Worm (Caenorhabditis elegans) whole organism, L2 larva: ENCODE measurements around the gene twk-28.
A peak's percentile ranks its signal among the peaks of the same experiment; 100 is the strongest.

Source experiments
- C34F6.9 ChIP-seq: fragments of 150-350 bp; optimal IDR thresholded peaks from 2 replicates; lab custom pipeline; 2014; ENCODE audit warnings: missing biosample characterization, missing genetic modification characterization
- F13H6.1 ChIP-seq: sonication (generic microtip); optimal IDR thresholded peaks from 2 replicates; lab custom pipeline; 2016; ENCODE audit warnings: missing genetic modification characterization, missing compliant biosample characterization
- Y55F3AM.14 ChIP-seq: fragments of 200-800 bp; sonication (Bioruptor generic); optimal IDR thresholded peaks from 2 replicates; lab custom pipeline; 2018; ENCODE audit warnings: mild to moderate bottlenecking, missing genetic modification characterization, missing compliant biosample characterization
- ama-1 ChIP-seq: fragments of 150-350 bp; optimal IDR thresholded peaks from 2 replicates; lab custom pipeline; 2018; ENCODE audit warnings: inconsistent platforms
- blmp-1 ChIP-seq: sonication (generic microtip); optimal IDR thresholded peaks from 2 replicates; lab custom pipeline; 2017; ENCODE audit warnings: missing genetic modification characterization, mild to moderate bottlenecking, missing compliant biosample characterization, antibody characterized with exemption, moderate library complexity; ENCODE audit not compliant: insufficient read depth
- ceh-82 ChIP-seq: fragments of 150-350 bp; optimal IDR thresholded peaks from 2 replicates; lab custom pipeline; 2014; ENCODE audit warnings: missing biosample characterization, missing genetic modification characterization
- crh-2 ChIP-seq: sonication (generic microtip); optimal IDR thresholded peaks from 2 replicates; lab custom pipeline; 2017; ENCODE audit warnings: missing biosample characterization, missing genetic modification characterization
- dmd-4 ChIP-seq: sonication (generic microtip); optimal IDR thresholded peaks from 2 replicates; lab custom pipeline; 2017; ENCODE audit warnings: missing biosample characterization, missing genetic modification characterization
- elt-1 ChIP-seq: fragments of 150-350 bp; optimal IDR thresholded peaks from 2 replicates; lab custom pipeline; 2014; ENCODE audit warnings: missing biosample characterization, missing genetic modification characterization
- elt-3 ChIP-seq: sonication (generic microtip); optimal IDR thresholded peaks from 2 replicates; lab custom pipeline; 2017; ENCODE audit warnings: missing biosample characterization, missing genetic modification characterization
- fos-1 ChIP-seq: fragments of 150-350 bp; optimal IDR thresholded peaks from 2 replicates; lab custom pipeline; 2014; ENCODE audit warnings: missing biosample characterization, missing genetic modification characterization
- gmeb-1 ChIP-seq: fragments of 150-350 bp; optimal IDR thresholded peaks from 2 replicates; lab custom pipeline; 2014; ENCODE audit warnings: missing biosample characterization, missing genetic modification characterization
- lin-11 ChIP-seq: fragments of 150-350 bp; sonication (generic microtip); optimal IDR thresholded peaks from 2 replicates; lab custom pipeline; 2014; ENCODE audit warnings: missing biosample characterization, missing genetic modification characterization, inconsistent platforms, mixed read lengths
- lin-39 ChIP-seq: fragments of 150-350 bp; optimal IDR thresholded peaks from 2 replicates; lab custom pipeline; 2014; ENCODE audit warnings: missing biosample characterization, missing genetic modification reagents, missing genetic modification characterization
- lsy-2 ChIP-seq, 2 experiments: fragments of 150-350 bp in 1 of 2; sonication (generic microtip) in 1 of 2; optimal IDR thresholded peaks; 2 replicates each; lab custom pipeline; 2014 to 2017; ENCODE audit warnings: missing biosample characterization in 2 of 2, missing genetic modification characterization in 2 of 2
- mab-5 ChIP-seq: fragments of 150-350 bp; optimal IDR thresholded peaks from 2 replicates; lab custom pipeline; 2014; ENCODE audit warnings: missing biosample characterization, missing genetic modification characterization
- mdl-1 ChIP-seq, 2 experiments: fragments of 150-350 bp in 1 of 2; sonication (generic microtip) in 1 of 2; optimal IDR thresholded peaks; 2 replicates each; lab custom pipeline; 2017; ENCODE audit warnings: missing biosample characterization in 2 of 2, missing genetic modification characterization in 2 of 2
- nhr-10 ChIP-seq: sonication (generic microtip); optimal IDR thresholded peaks from 2 replicates; lab custom pipeline; 2017; ENCODE audit warnings: missing biosample characterization, missing genetic modification characterization
- nhr-11 ChIP-seq: fragments of 150-350 bp; optimal IDR thresholded peaks from 2 replicates; lab custom pipeline; 2014; ENCODE audit warnings: missing biosample characterization, missing genetic modification characterization
- nhr-129 ChIP-seq: fragments of 150-350 bp; optimal IDR thresholded peaks from 2 replicates; lab custom pipeline; 2014; ENCODE audit warnings: missing biosample characterization, missing genetic modification characterization
- nhr-21 ChIP-seq: fragments of 150-350 bp; optimal IDR thresholded peaks from 2 replicates; lab custom pipeline; 2014; ENCODE audit warnings: missing biosample characterization, missing genetic modification characterization
- nhr-23 ChIP-seq: fragments of 150-350 bp; optimal IDR thresholded peaks from 2 replicates; lab custom pipeline; 2014; ENCODE audit warnings: missing biosample characterization, missing genetic modification reagents, missing genetic modification characterization
- nhr-237 ChIP-seq: fragments of 150-350 bp; optimal IDR thresholded peaks from 2 replicates; lab custom pipeline; 2014; ENCODE audit warnings: missing biosample characterization, missing genetic modification characterization
- nhr-25 ChIP-seq: fragments of 150-350 bp; sonication (generic microtip); optimal IDR thresholded peaks from 3 replicates; lab custom pipeline; 2014; ENCODE audit warnings: missing biosample characterization, missing genetic modification characterization
- nhr-77 ChIP-seq: fragments of 150-350 bp; optimal IDR thresholded peaks from 2 replicates; lab custom pipeline; 2014; ENCODE audit warnings: missing biosample characterization, missing genetic modification characterization
- sem-4 ChIP-seq: fragments of 150-350 bp; optimal IDR thresholded peaks from 2 replicates; lab custom pipeline; 2014; ENCODE audit warnings: missing biosample characterization, missing genetic modification reagents, missing genetic modification characterization
- sma-9 ChIP-seq, 2 experiments: fragments of 150-350 bp in 1 of 2; sonication (generic microtip) in 1 of 2; optimal IDR thresholded peaks; 2 replicates each; lab custom pipeline; 2014 to 2016; ENCODE audit warnings: missing genetic modification characterization in 2 of 2, mild to moderate bottlenecking in 1 of 2, missing biosample characterization in 1 of 2, missing compliant biosample characterization in 1 of 2, missing genetic modification reagents in 1 of 2, moderate library complexity in 1 of 2
- snpc-4 ChIP-seq: fragments of 150-350 bp; optimal IDR thresholded peaks from 2 replicates; lab custom pipeline; 2014; ENCODE audit warnings: missing biosample characterization, missing genetic modification characterization
- unc-39 ChIP-seq: fragments of 150-350 bp; optimal IDR thresholded peaks from 2 replicates; lab custom pipeline; 2014; ENCODE audit warnings: missing biosample characterization, missing genetic modification characterization
- unc-55 ChIP-seq: fragments of 150-350 bp; sonication (generic microtip); optimal IDR thresholded peaks from 3 replicates; lab custom pipeline; 2014; ENCODE audit warnings: missing biosample characterization, missing genetic modification reagents, missing genetic modification characterization
- unc-62 ChIP-seq: fragments of 150-350 bp; optimal IDR thresholded peaks from 2 replicates; lab custom pipeline; 2014; ENCODE audit warnings: missing biosample characterization, missing genetic modification reagents, missing genetic modification characterization
- zag-1 ChIP-seq: fragments of 150-350 bp; optimal IDR thresholded peaks from 2 replicates; lab custom pipeline; 2014; ENCODE audit warnings: missing biosample characterization, missing genetic modification characterization
- ztf-1 ChIP-seq: fragments of 200-800 bp; sonication (Bioruptor generic); conservative IDR thresholded peaks from 2 replicates; pipeline ENCODE4 v1.3.6; 2022; ENCODE audit warnings: missing genetic modification characterization, missing compliant biosample characterization
- ztf-4 ChIP-seq: fragments of 150-350 bp; optimal IDR thresholded peaks from 2 replicates; lab custom pipeline; 2014; ENCODE audit warnings: missing biosample characterization, missing genetic modification characterization

twk-28 gene

DNA sequence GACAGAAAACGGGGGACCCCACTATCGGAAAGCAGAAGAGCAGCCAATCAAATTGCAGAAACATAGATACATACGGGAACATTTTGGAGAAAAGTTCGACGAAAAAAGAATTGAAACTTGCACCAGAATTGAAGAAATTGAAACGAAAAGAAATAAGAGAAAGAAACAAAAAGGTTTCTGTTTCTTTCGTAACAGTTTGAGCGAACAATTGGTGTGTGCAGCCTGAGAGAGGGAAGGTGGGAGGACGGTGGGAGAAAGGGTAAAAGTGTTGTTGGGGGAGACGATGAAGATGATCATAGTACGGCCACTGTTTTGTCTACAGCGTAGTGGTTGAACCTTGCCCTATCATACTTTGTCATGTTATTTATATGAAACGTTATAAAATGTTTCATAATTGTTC is 15.8 kb upstream of the twk-28 start:
- peak; percentile 22 for TF ChIP-seq fos-1 (tag; lab: Kevin White, UChicago)
- peak; percentile 42 for TF ChIP-seq nhr-129
- no peak for TF ChIP-seq nhr-10 (tag; lab: Kevin White, UChicago)
- peak; percentile 16 for TF ChIP-seq sma-9 (GFP tag; optimal IDR thresholded peaks at IDR 0.05; lab: Kevin White, UChicago)
- no peak for TF ChIP-seq sma-9 (tag; optimal IDR thresholded peaks at IDR 0.05; lab: Kevin White, UChicago)
- no peak for TF ChIP-seq ceh-82 (tag; lab: Kevin White, UChicago)
- no peak for TF ChIP-seq elt-1 (tag; lab: Kevin White, UChicago)
- no peak for TF ChIP-seq nhr-11 (tag; lab: Kevin White, UChicago)

DNA sequence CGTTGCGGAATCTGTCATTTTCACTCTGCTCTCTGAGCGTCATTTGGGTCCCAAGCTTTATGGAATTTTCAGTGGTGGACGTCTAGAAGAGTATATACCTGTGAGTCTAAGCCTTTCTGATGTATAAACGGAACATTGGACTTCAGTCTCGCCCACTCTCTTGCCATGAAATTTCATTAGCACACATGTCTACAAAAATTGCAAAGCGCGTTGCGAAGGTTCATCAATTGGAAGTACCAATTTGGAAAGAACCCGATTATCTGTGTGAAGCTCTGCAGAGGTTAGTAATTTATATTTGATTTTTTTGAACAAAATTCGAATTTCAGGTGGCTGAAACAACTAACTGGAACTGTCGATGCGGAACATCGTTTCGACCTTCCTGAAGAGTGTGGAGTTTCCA is 10.7 kb upstream of the twk-28 start:
- TF ChIP-seq lsy-2 (tag; optimal IDR thresholded peaks at IDR 0.05; lab: Kevin White, UChicago) (no peak), nhr-21 (tag; lab: Kevin White, UChicago) (no peak)

DNA sequence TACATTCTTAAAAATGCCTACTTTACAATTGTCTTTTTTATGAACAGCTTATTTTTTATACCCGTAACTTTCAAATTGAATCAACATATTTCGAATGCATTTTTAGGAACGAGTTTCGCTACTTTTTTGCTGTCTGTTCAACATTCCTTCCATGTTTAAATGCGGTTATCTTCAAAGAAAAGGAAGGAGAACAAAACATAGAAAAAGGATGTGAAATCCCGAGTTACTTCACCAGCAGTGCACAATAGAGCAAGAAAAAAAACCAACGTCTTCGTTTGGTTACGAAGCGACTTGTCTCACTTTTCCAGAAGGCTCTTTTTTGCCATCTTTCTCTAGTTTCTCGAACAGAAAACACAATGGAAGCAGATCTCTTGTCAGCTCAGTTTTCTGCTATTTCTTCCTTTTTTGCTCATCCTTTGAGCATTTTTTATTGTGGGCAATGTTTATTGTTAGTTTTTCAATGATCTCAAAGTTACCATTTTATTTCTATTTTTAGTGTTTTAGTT is 6.6 kb upstream of the twk-28 start, which contains the start of gene cka-2:
Gene cka-2, plus strand, starts transcription at position 456 of the 506 bp plus-strand sequence.
- TF ChIP-seq mdl-1 (tag; optimal IDR thresholded peaks at IDR 0.05; lab: Kevin White, UChicago), result no peak
- no peak for TF ChIP-seq elt-3 (tag; lab: Kevin White, UChicago)
- TF ChIP-seq lin-11 (tag; lab: Kevin White, UChicago), result no peak
- TF ChIP-seq C34F6.9, result peak; percentile 15
- no peak for TF ChIP-seq unc-62
- TF ChIP-seq dmd-4 (tag; lab: Kevin White, UChicago), result no peak
- TF ChIP-seq mab-5 (tag; lab: Kevin White, UChicago), result no peak
- peak; percentile 8 for TF ChIP-seq unc-55 (GFP tag; lab: Kevin White, UChicago)
- TF ChIP-seq, all 48 proteins: peak for 2

DNA sequence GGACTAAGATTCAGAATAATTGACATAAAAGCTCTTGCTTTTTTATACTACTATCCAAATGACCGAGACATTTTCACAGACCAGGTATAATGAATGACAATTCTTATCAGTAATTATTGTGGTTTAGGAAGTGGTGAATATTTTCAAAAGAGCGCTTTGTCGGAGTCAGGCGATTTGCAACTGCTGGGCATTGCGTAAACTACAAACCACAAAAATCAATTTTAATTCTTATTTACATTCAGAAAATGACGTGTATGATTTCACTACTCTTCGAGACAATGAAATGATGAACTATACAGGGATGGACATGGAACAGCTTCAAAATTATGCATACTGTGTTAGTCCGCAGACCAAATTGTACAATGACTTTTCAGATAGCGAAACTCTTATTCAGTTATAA is 5.3 kb upstream of the twk-28 start:
- TF ChIP-seq gmeb-1 (tag; lab: Kevin White, UChicago) (no peak), blmp-1 (tag; lab: Kevin White, UChicago) (no peak), crh-2 (peak; percentile 9), snpc-4 (tag; lab: Kevin White, UChicago) (no peak), zag-1 (tag; lab: Kevin White, UChicago) (no peak), ztf-4 (tag; lab: Kevin White, UChicago) (no peak), nhr-25 (tag; lab: Kevin White, UChicago) (no peak), sma-9 (GFP tag; optimal IDR thresholded peaks at IDR 0.05; lab: Kevin White, UChicago) (peak; percentile 32), sma-9 (tag; optimal IDR thresholded peaks at IDR 0.05; lab: Kevin White, UChicago) (no peak), fos-1 (tag; lab: Kevin White, UChicago) (peak; percentile 68), unc-39 (tag; lab: Kevin White, UChicago) (no peak)

DNA sequence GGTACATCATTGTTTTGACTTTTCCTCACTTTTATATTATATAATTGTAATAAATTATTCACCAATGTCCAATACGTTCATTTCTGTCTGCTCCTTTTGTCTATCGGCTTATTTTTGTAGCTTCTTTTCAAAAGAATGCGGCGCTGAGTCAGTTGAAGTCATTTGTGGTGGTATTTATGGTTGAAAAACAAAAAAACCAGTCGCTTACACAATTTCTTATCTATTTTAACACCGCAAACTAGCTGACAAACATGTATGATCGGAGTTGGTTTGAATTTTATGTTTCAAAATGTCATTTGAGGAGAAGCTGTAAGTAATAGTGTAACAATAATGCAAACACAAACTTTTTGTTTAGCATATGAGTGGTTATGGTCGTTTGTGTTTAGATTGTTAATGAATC is 4.8 kb upstream of the twk-28 start, which contains the start of gene ets-10:
Gene ets-10, plus strand, starts transcription at position 201 of the 400 bp plus-strand sequence.
- TF ChIP-seq nhr-129 (no peak), C34F6.9 (no peak), sem-4 (tag; lab: Kevin White, UChicago) (no peak), sma-9 (GFP tag; optimal IDR thresholded peaks at IDR 0.05; lab: Kevin White, UChicago) (no peak), sma-9 (tag; optimal IDR thresholded peaks at IDR 0.05; lab: Kevin White, UChicago) (no peak), lin-11 (tag; lab: Kevin White, UChicago) (no peak), elt-3 (tag; lab: Kevin White, UChicago) (no peak), ama-1 (lab: Kevin White, UChicago) (no peak), ztf-1 (GFP tag; lab: Robert Waterston, UW) (no peak), unc-62 (no peak), Y55F3AM.14 (no peak), crh-2 (no peak), nhr-237 (no peak), dmd-4 (tag; lab: Kevin White, UChicago) (no peak), nhr-77 (no peak), lsy-2 (tag; optimal IDR thresholded peaks at IDR 0.05; lab: Kevin White, UChicago) (no peak), lin-39 (no peak), F13H6.1 (tag; lab: Kevin White, UChicago) (no peak), nhr-10 (tag; lab: Kevin White, UChicago) (no peak), fos-1 (tag; lab: Kevin White, UChicago) (no peak), nhr-23 (tag; lab: Kevin White, UChicago) (no peak)
